Fruit fly (Drosophila melanogaster): ENCODE results near the gene CG32856.

- no peak for TF ChIP-seq sage (GFP tag; optimal IDR thresholded peaks at IDR 0.05)
- no peak for TF ChIP-seq Dfd (GFP tag; optimal IDR thresholded peaks at IDR 0.05)
- no peak for TF ChIP-seq rgr (GFP tag; optimal IDR thresholded peaks at IDR 0.05)
- TF ChIP-seq Myc (optimal IDR thresholded peaks at IDR 0.05) = no peak
- TF ChIP-seq tai (GFP tag; optimal IDR thresholded peaks at IDR 0.05) = no peak
- TF ChIP-seq HLH106 (tag; optimal IDR thresholded peaks at IDR 0.05) = no peak
- TF ChIP-seq Vsx2 (GFP tag; optimal IDR thresholded peaks at IDR 0.05; ENCODE audit: partially characterized antibody) = no peak
- TF ChIP-seq usp (GFP tag; optimal IDR thresholded peaks at IDR 0.05) = no peak
- TF ChIP-seq psq (GFP tag; optimal IDR thresholded peaks at IDR 0.05) = no peak
- TF ChIP-seq Abd-B (GFP tag; optimal IDR thresholded peaks at IDR 0.05) = no peak
Measured at dm6 chr3R:16005943-16006342, 40.8 kb upstream of the CG32856 start.

All from whole organism, wandering third instar larva.